Worm (Caenorhabditis elegans) whole organism, late embryonic: ENCODE measurements around the gene best-19.

Experiments
- ceh-2 ChIP-seq: sonication (generic microtip); optimal IDR thresholded peaks from 2 replicates; lab custom pipeline; 2016; ENCODE audit warnings: missing genotype, missing genetic modification characterization, missing compliant biosample characterization
- ceh-22 ChIP-seq: sonication (generic microtip); optimal IDR thresholded peaks from 2 replicates; lab custom pipeline; 2017; ENCODE audit warnings: missing biosample characterization, missing genetic modification characterization
- ceh-30 ChIP-seq: fragments of 150-350 bp; optimal IDR thresholded peaks from 2 replicates; lab custom pipeline; 2014; ENCODE audit warnings: missing biosample characterization, missing genetic modification characterization
- ceh-31 ChIP-seq: sonication (generic microtip); optimal IDR thresholded peaks from 2 replicates; lab custom pipeline; 2016; ENCODE audit warnings: missing genetic modification characterization, missing compliant biosample characterization
- ceh-45 ChIP-seq: fragments of 200-800 bp; sonication (Bioruptor generic); IDR thresholded peaks from 2 replicates; pipeline ENCODE4 v1.3.6; 2022; ENCODE audit warnings: missing genetic modification reagents, missing genetic modification characterization, missing compliant biosample characterization
- ceh-6 ChIP-seq: fragments of 200-800 bp; sonication (Bioruptor generic); optimal IDR thresholded peaks from 2 replicates; lab custom pipeline; 2018; ENCODE audit warnings: mild to moderate bottlenecking, missing genetic modification characterization, missing compliant biosample characterization
- dmd-4 ChIP-seq: sonication (generic microtip); optimal IDR thresholded peaks from 2 replicates; lab custom pipeline; 2016; ENCODE audit warnings: borderline replicate concordance, missing genetic modification characterization, missing compliant biosample characterization
- elt-4 ChIP-seq: sonication (generic microtip); optimal IDR thresholded peaks from 2 replicates; lab custom pipeline; 2016; ENCODE audit warnings: missing genetic modification characterization, missing compliant biosample characterization
- ets-4 ChIP-seq: sonication (generic microtip); optimal IDR thresholded peaks from 2 replicates; lab custom pipeline; 2016; ENCODE audit warnings: missing genetic modification characterization, missing compliant biosample characterization
- eyg-1 ChIP-seq: sonication (generic microtip); optimal IDR thresholded peaks from 2 replicates; lab custom pipeline; 2016; ENCODE audit warnings: missing genotype, missing genetic modification characterization, missing compliant biosample characterization
- fkh-10 ChIP-seq: fragments of 150-350 bp; optimal IDR thresholded peaks from 2 replicates; lab custom pipeline; 2014; ENCODE audit warnings: missing biosample characterization, missing genetic modification reagents, missing genetic modification characterization
- nhr-11 ChIP-seq: fragments of 150-350 bp; optimal IDR thresholded peaks from 2 replicates; lab custom pipeline; 2014; ENCODE audit warnings: missing biosample characterization, missing genetic modification characterization
- nhr-232 ChIP-seq: sonication (generic microtip); optimal IDR thresholded peaks from 2 replicates; lab custom pipeline; 2016; ENCODE audit warnings: missing genetic modification characterization, missing compliant biosample characterization
- sox-4 ChIP-seq: sonication (generic microtip); optimal IDR thresholded peaks from 2 replicates; lab custom pipeline; 2017; ENCODE audit warnings: mild to moderate bottlenecking, missing genetic modification characterization, inconsistent platforms, missing compliant biosample characterization
- tbx-7 ChIP-seq: sonication (generic microtip); optimal IDR thresholded peaks from 2 replicates; lab custom pipeline; 2016; ENCODE audit warnings: missing genotype, missing genetic modification characterization, missing compliant biosample characterization
- unc-55 ChIP-seq: sonication (generic microtip); optimal IDR thresholded peaks from 2 replicates; lab custom pipeline; 2017; ENCODE audit warnings: missing biosample characterization, missing genetic modification reagents, missing genetic modification characterization

best-19 gene

DNA sequence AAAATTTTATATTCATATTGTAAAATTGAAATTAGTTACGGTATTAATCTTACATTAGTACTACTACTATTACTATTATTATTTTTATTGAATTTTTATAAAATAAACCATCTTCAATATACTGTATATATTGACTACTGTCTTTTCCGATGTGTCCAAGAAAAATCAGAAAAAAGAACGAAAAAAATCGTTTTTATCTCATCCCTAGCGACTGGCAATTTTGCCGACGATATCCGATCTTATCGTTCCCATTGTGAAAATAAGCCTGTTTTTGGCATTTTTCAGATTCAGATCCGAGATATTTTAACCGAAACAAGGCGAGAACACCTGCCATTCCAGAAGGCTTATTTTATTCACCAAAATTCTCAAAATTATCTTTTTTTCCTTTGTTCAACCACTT is 47.1 kb downstream of the best-19 start, which contains the start of gene F18F11.4:
Gene F18F11.4, plus strand, starts transcription at position 301 of the 400 bp plus-strand sequence.
- TF ChIP-seq elt-4 (no peak), eyg-1 (tag; lab: Kevin White, UChicago) (no peak), unc-55 (no peak), ceh-30 (tag; lab: Kevin White, UChicago) (no peak), ceh-6 (GFP tag; lab: Kevin White, UChicago) (no peak), ceh-45 (GFP tag; lab: Robert Waterston, UW) (no peak), tbx-7 (tag; lab: Kevin White, UChicago) (no peak), nhr-232 (tag; lab: Kevin White, UChicago) (no peak), dmd-4 (no peak), ceh-2 (tag; lab: Kevin White, UChicago) (no peak), ets-4 (no peak), nhr-11 (no peak), ceh-22 (tag; lab: Kevin White, UChicago) (no peak), sox-4 (tag; lab: Kevin White, UChicago) (no peak), ceh-31 (tag; lab: Kevin White, UChicago) (no peak), fkh-10 (no peak)
